Worm (Caenorhabditis elegans): ENCODE data around the gene str-35.
"Not testable (repeated sequence)": the region's sequence is repeated elsewhere in the genome, so short reads cannot be mapped to it uniquely, and the experiment has no call there.

Gene str-35

ce11 chrV:4474543-4474942, at the start of gene str-35:
str-35 (plus strand) TSS chrV:4474843.
- TF ChIP-seq unc-62 (GFP tag; optimal IDR thresholded peaks at IDR 0.05): not testable (repeated sequence)

- no peak for TF ChIP-seq unc-62 (GFP tag; optimal IDR thresholded peaks at IDR 0.05)
Measured at ce11 chrV:4428202-4428601, 46.4 kb upstream of the str-35 start, which contains the start of gene Y47D7A.11. Y47D7A.11 (minus strand) TSS chrV:4428302.

- TF ChIP-seq unc-62 (GFP tag; optimal IDR thresholded peaks at IDR 0.05): no peak
Measured at ce11 chrV:4429576-4429975, 45.1 kb upstream of the str-35 start, which contains the start of gene Y47D7A.12. Y47D7A.12 (minus strand) TSS chrV:4429676.

- TF ChIP-seq unc-62 (GFP tag; optimal IDR thresholded peaks at IDR 0.05): no peak
Measured at ce11 chrV:4432783-4433237, 41.8 kb upstream of the str-35 start, which contains the start of gene Y47D7A.15. Y47D7A.15 (minus strand) TSS chrV:4433187.

- TF ChIP-seq unc-62 (GFP tag; optimal IDR thresholded peaks at IDR 0.05): no peak
Measured at ce11 chrV:4435411-4435981, 39.1 kb upstream of the str-35 start, which contains the start of gene Y47D7A.13. Y47D7A.13 (minus strand) TSS chrV:4435927.

ce11 chrV:4437215-4437614, 37.4 kb upstream of the str-35 start:
- no peak for TF ChIP-seq unc-62 (GFP tag; optimal IDR thresholded peaks at IDR 0.05)

- TF ChIP-seq unc-62 (GFP tag; optimal IDR thresholded peaks at IDR 0.05): no peak
Measured at ce11 chrV:4442749-4443381, 31.8 kb upstream of the str-35 start, which contains the start of gene rft-1. rft-1 (minus strand) TSS chrV:4443223.

ce11 chrV:4447637-4448036, 27.0 kb upstream of the str-35 start:
- TF ChIP-seq unc-62 (GFP tag; optimal IDR thresholded peaks at IDR 0.05): no peak

ce11 chrV:4450523-4451089, 24.0 kb upstream of the str-35 start, which contains the start of gene rft-2:
rft-2 (minus strand) TSS chrV:4450563.
- no peak for TF ChIP-seq unc-62 (GFP tag; optimal IDR thresholded peaks at IDR 0.05)

ce11 chrV:4454634-4455033, 20.0 kb upstream of the str-35 start, which contains the start of gene gnrr-5:
gnrr-5 (minus strand) TSS chrV:4454734.
- TF ChIP-seq unc-62 (GFP tag; optimal IDR thresholded peaks at IDR 0.05): no peak

- no peak for TF ChIP-seq unc-62 (GFP tag; optimal IDR thresholded peaks at IDR 0.05)
Measured at ce11 chrV:4471065-4471464, 3.6 kb upstream of the str-35 start, which contains the start of gene T08H10.3. T08H10.3 (plus strand) TSS chrV:4471365.

- no peak for TF ChIP-seq unc-62 (GFP tag; optimal IDR thresholded peaks at IDR 0.05)
Measured at ce11 chrV:4481823-4482222, 7.2 kb downstream of the str-35 start.

ce11 chrV:4483049-4483507, 8.4 kb downstream of the str-35 start, which contains the start of gene exc-15:
exc-15 (plus strand) TSS chrV:4483459.
- no peak for TF ChIP-seq unc-62 (GFP tag; optimal IDR thresholded peaks at IDR 0.05)

ce11 chrV:4486626-4487025, 12.0 kb downstream of the str-35 start:
- TF ChIP-seq unc-62 (GFP tag; optimal IDR thresholded peaks at IDR 0.05): no peak

ce11 chrV:4487888-4488287, 13.2 kb downstream of the str-35 start:
- TF ChIP-seq unc-62 (GFP tag; optimal IDR thresholded peaks at IDR 0.05): no peak

ce11 chrV:4488989-4489388, 14.3 kb downstream of the str-35 start:
- no peak for TF ChIP-seq unc-62 (GFP tag; optimal IDR thresholded peaks at IDR 0.05)

Measured in whole organism, dauer.